Fruit fly (Drosophila melanogaster): ENCODE measurements around the gene CG42852.

Gene CG42852

DNA sequence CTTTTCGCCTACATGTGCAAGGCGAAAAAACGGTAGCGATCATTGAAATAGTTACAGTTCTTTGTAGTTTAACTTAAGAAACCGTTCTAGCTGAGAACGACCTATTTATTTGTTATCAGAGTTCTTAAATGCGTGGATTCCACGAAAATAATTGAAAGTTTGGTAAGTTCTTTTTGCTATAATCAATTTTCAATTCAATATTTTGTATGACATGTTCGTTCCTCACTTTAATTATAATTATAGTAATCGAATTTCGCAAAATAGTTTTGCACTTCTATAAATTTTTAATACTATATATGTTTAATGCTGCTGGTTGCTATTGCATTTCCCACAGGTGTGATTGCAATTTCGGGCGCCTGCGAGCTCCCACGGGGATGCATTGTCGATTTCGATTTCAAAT is 6.9 kb upstream of the CG42852 start (continued):
- TF ChIP-seq dac (GFP tag; optimal IDR thresholded peaks at IDR 0.05), result no peak
- TF ChIP-seq CG1621 (tag; optimal IDR thresholded peaks at IDR 0.05), result no peak
- no peak for TF ChIP-seq vri (GFP tag; optimal IDR thresholded peaks at IDR 0.05)
- TF ChIP-seq Sox15 (GFP tag; optimal IDR thresholded peaks at IDR 0.05), result no peak
- no peak for TF ChIP-seq CG7368 (GFP tag; optimal IDR thresholded peaks at IDR 0.05)
- TF ChIP-seq CG6808 (GFP tag; optimal IDR thresholded peaks at IDR 0.05), result peak; percentile 38
- TF ChIP-seq pdm3 (GFP tag; optimal IDR thresholded peaks at IDR 0.05), result peak; percentile 45
- TF ChIP-seq fkh (GFP tag; optimal IDR thresholded peaks at IDR 0.05), result no peak
- no peak for TF ChIP-seq CG8319 (GFP tag; optimal IDR thresholded peaks at IDR 0.05)
- peak; percentile 55 for TF ChIP-seq CG10631 (GFP tag; optimal IDR thresholded peaks at IDR 0.05)
- TF ChIP-seq Eip93F (GFP tag; optimal IDR thresholded peaks at IDR 0.05), result no peak
- peak; percentile 55 for TF ChIP-seq dsx (GFP tag; optimal IDR thresholded peaks at IDR 0.05; ENCODE audit: poor library complexity, severe bottlenecking)
- TF ChIP-seq topi (GFP tag; optimal IDR thresholded peaks at IDR 0.05), result peak; percentile 45
- peak; percentile 28 for TF ChIP-seq cyc (GFP tag; optimal IDR thresholded peaks at IDR 0.05)
- no peak for TF ChIP-seq Blimp-1 (GFP tag; optimal IDR thresholded peaks at IDR 0.05)
- no peak for TF ChIP-seq CG11294 (GFP tag; IDR thresholded peaks at IDR 0.05)
- no peak for TF ChIP-seq fd85E (GFP tag; optimal IDR thresholded peaks at IDR 0.05)
- no peak for TF ChIP-seq Gug (GFP tag; IDR thresholded peaks at IDR 0.05)

DNA sequence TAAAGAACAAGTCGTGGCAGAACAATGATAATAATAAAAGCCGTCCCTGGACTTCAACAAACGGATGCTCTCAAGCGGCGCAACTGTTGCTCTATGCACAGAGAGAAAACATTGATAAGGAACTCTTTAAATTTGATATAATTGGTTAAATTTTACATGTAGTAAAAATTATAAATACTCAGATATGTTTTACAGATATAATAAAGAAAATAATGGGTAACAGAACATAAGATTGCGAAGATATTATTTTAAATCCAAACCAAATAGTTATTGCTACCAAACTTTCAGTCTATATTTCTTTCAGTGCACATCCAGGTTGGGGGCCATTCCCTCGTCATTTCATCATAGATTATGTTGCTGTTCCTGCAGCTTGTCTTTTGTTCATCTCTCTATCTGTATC is 5.6 kb upstream of the CG42852 start:
- peak; percentile 86 for TF ChIP-seq Eip78C (GFP tag)
- no peak for TF ChIP-seq Hr38 (GFP tag; optimal IDR thresholded peaks at IDR 0.05)
- peak; percentile 61 for TF ChIP-seq spab (GFP tag; optimal IDR thresholded peaks at IDR 0.05)
- no peak for TF ChIP-seq Ets21C (GFP tag; optimal IDR thresholded peaks at IDR 0.05)
- TF ChIP-seq CG6792 (GFP tag; optimal IDR thresholded peaks at IDR 0.05), result no peak
- peak; percentile 35 for TF ChIP-seq CG16779 (tag; optimal IDR thresholded peaks at IDR 0.05)
- no peak for TF ChIP-seq CG8632 (GFP tag; optimal IDR thresholded peaks at IDR 0.05)
- no peak for TF ChIP-seq fkh (GFP tag; optimal IDR thresholded peaks at IDR 0.05)
- peak; percentile 66 for TF ChIP-seq CG3919 (GFP tag; optimal IDR thresholded peaks at IDR 0.05)
- TF ChIP-seq CG6808 (GFP tag; optimal IDR thresholded peaks at IDR 0.05), result peak; percentile 64
- TF ChIP-seq OdsH (GFP tag; optimal IDR thresholded peaks at IDR 0.05), result peak; percentile 42
- peak; percentile 60; the same call in 1 of the 2 replicates for TF ChIP-seq CG15336 (GFP tag; IDR thresholded peaks at IDR 0.05)
- peak; percentile 47 for TF ChIP-seq fd59A (GFP tag; optimal IDR thresholded peaks at IDR 0.05)
- TF ChIP-seq CG31627 (GFP tag; optimal IDR thresholded peaks at IDR 0.05), result no peak
- TF ChIP-seq Blimp-1 (GFP tag; optimal IDR thresholded peaks at IDR 0.05), result no peak
- peak; percentile 30 for TF ChIP-seq svp (GFP tag)
- TF ChIP-seq Eip93F (GFP tag; optimal IDR thresholded peaks at IDR 0.05), result no peak
- TF ChIP-seq CG34406 (GFP tag; optimal IDR thresholded peaks at IDR 0.05), result no peak
- no peak for TF ChIP-seq CG1621 (tag; optimal IDR thresholded peaks at IDR 0.05)
- TF ChIP-seq Eip75B (GFP tag; optimal IDR thresholded peaks at IDR 0.05), result peak; percentile 20
- TF ChIP-seq CG9139 (GFP tag; optimal IDR thresholded peaks at IDR 0.05), result peak; percentile 27
- TF ChIP-seq CG6163 (GFP tag; IDR thresholded peaks at IDR 0.05), result peak; percentile 66; the same call in 2 of the 3 replicates
- no peak for TF ChIP-seq Sox102F (GFP tag; optimal IDR thresholded peaks at IDR 0.05)
- TF ChIP-seq Hr39 (GFP tag; optimal IDR thresholded peaks at IDR 0.05), result no peak
- TF ChIP-seq CG10631 (GFP tag; optimal IDR thresholded peaks at IDR 0.05), result peak; percentile 65
- TF ChIP-seq acj6 (GFP tag; optimal IDR thresholded peaks at IDR 0.05), result peak; percentile 29
- no peak for TF ChIP-seq Sox15 (GFP tag; optimal IDR thresholded peaks at IDR 0.05)
- TF ChIP-seq CG6854 (GFP tag; optimal IDR thresholded peaks at IDR 0.05), result no peak
- peak; percentile 48 for TF ChIP-seq achi (GFP tag; optimal IDR thresholded peaks at IDR 0.05)
- no peak for TF ChIP-seq topi (GFP tag; optimal IDR thresholded peaks at IDR 0.05)
- TF ChIP-seq fd85E (GFP tag; optimal IDR thresholded peaks at IDR 0.05), result no peak
- peak; percentile 63 for TF ChIP-seq CG6276 (GFP tag; optimal IDR thresholded peaks at IDR 0.05)
- TF ChIP-seq CG4318 (GFP tag; optimal IDR thresholded peaks at IDR 0.05), result peak; percentile 19
- peak; percentile 64 for TF ChIP-seq CG3032 (tag; optimal IDR thresholded peaks at IDR 0.05)
- no peak for TF ChIP-seq CG8319 (GFP tag; optimal IDR thresholded peaks at IDR 0.05)
- TF ChIP-seq CG8119 (GFP tag; IDR thresholded peaks at IDR 0.05), result peak; percentile 55; the same call in 2 of the 3 replicates
- no peak for TF ChIP-seq CG11902 (GFP tag; optimal IDR thresholded peaks at IDR 0.05)
- TF ChIP-seq dac (GFP tag; optimal IDR thresholded peaks at IDR 0.05), result peak; percentile 24
- peak; percentile 69 for TF ChIP-seq CG32006 (GFP tag; optimal IDR thresholded peaks at IDR 0.05)
- peak; percentile 42 for TF ChIP-seq CG11762 (GFP tag; optimal IDR thresholded peaks at IDR 0.05; ENCODE audit: insufficient read depth)
- TF ChIP-seq dsx (GFP tag; optimal IDR thresholded peaks at IDR 0.05; ENCODE audit: poor library complexity, severe bottlenecking), result peak; percentile 61
- TF ChIP-seq Ets96B (tag; optimal IDR thresholded peaks at IDR 0.05), result peak; percentile 76
- peak; percentile 45 for TF ChIP-seq CG10669 (GFP tag; optimal IDR thresholded peaks at IDR 0.05)
